Fruit fly (Drosophila melanogaster) whole organism: ENCODE results near the gene Ndae1.

Experiments used
- CG8478 ChIP-seq: fragments of >200 bp; optimal IDR thresholded peaks from 2 replicates; lab custom pipeline; 2018; ENCODE audit warnings: inconsistent platforms
- Dll ChIP-seq: fragments of >200 bp; optimal IDR thresholded peaks from 2 replicates; lab custom pipeline; 2017
- EcR ChIP-seq, 2 experiments: fragments of >200 bp; optimal IDR thresholded peaks; 2 replicates each; lab custom pipeline; 2017; ENCODE audit warnings: missing biosample characterization in 2 of 2, missing genetic modification characterization in 2 of 2, missing genetic modification reagents in 2 of 2
- pan ChIP-seq: fragments of >200 bp; optimal IDR thresholded peaks from 2 replicates; lab custom pipeline; 2017
- psq ChIP-seq: fragments of >200 bp; optimal IDR thresholded peaks from 2 replicates; lab custom pipeline; 2017
- usp ChIP-seq: fragments of >200 bp; optimal IDR thresholded peaks from 2 replicates; lab custom pipeline; 2017; ENCODE audit warnings: missing biosample characterization, missing genetic modification characterization, mixed read lengths

Gene Ndae1

DNA sequence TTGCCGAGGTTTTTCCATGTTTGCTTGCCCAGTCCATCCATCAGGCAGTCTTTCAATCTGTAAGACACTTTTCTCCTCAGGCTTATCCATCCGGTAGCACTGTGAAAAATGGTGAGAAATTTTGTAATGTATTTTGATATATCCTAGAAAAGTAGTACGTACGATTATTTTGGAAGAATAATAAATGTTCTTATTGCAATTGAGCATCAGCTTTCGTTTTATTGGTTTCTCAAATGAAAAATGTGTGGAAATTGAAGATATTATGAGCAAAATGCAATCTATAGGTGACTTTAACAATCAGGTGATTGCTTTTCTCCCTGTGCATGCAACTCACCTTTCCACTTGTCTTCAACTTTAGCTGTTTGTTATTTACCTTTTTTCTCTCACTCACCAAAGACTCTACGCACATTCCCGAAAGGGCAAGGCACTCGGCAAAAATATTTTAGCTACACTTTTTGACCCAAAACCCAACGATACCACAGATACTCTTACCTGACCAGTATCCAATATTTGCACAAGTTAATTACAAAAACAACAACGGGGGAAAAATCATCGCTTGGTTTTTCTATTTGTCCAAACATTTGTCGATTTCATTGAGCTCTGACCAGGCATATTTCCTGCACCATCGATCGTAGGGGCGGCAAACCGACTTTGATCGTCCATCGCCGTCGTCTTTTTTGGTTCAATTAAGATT lies 28.6 kb upstream of the Ndae1 start:
- no peak for TF ChIP-seq Dll (lab: Kevin White, UChicago)
- TF ChIP-seq psq, result no peak
- TF ChIP-seq pan (lab: Kevin White, UChicago), result no peak
- no peak for TF ChIP-seq CG8478 (lab: Kevin White, UChicago)
- no peak for TF ChIP-seq usp (GFP tag; lab: Kevin White, UChicago)
- TF ChIP-seq EcR (GFP tag; optimal IDR thresholded peaks at IDR 0.05; lab: Kevin White, UChicago), result no peak

DNA sequence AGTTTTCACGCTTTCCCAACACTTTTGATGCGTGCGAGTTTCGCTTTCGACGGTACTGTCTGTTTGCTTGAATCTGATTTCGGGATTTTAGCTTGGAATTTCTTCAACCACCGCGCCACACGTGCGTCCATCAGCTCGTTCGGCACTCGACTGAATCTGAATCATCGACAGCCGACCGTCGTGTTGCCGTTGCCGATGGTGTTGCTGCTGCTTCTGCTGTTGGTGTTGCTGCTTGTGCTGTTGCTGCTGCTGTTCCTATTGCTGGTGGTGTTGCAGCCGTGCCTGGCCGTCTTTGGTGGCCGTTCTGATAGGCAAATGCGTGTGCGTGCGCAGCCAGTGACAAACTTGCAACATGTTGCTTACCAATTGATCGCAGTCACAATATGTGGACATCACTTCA lies 27.9 kb upstream of the Ndae1 start, which contains the start of gene Wnt4:
Gene Wnt4 (minus strand): TSS at position 155 of the 400 bp plus-strand sequence.
- no peak for TF ChIP-seq psq
- TF ChIP-seq Dll (lab: Kevin White, UChicago), result no peak
- TF ChIP-seq EcR (GFP tag; optimal IDR thresholded peaks at IDR 0.05; lab: Kevin White, UChicago), result no peak

DNA sequence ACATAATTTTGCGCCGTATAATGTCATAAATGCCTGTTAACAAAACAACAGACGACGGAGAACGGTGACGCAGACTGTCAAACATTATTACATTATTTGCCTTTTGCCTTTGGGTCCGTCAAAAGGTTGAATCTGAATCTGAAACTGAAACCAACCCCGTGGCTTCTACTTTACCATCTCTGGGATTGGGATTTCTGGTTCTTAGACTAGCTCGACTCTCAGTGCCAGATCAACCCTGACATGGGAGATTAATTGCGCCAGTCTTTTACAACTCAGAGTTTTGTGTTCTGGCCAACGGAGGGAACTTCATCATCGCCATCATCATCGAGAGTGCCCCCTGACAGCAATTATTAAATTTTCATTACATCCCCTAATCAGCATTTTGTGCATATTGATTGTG lies 23.3 kb upstream of the Ndae1 start:
- TF ChIP-seq Dll (lab: Kevin White, UChicago) (no peak), CG8478 (lab: Kevin White, UChicago) (no peak), usp (GFP tag; lab: Kevin White, UChicago) (no peak), pan (lab: Kevin White, UChicago) (no peak), psq (no peak), EcR (GFP tag; optimal IDR thresholded peaks at IDR 0.05; lab: Kevin White, UChicago) (no peak)

DNA sequence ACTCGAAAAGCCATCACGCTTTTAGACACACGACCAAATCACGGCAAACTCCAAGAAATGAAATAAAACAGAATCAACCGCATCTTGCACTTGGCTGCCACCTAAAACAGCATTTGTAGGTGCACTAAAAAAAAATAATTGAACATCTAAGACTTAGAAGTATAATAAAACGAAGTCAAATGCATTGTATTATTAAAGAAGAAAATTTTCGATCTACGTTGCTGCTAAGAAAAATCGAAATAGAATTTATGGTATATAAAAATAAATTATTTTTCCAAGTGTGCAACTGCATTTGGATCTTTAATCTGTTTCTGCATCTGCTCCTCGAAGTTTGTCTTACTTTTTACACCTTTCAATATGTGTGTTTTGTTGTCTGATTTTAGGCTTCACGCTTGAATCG lies 21.1 kb upstream of the Ndae1 start:
- TF ChIP-seq psq (no peak), Dll (lab: Kevin White, UChicago) (no peak), EcR (GFP tag; optimal IDR thresholded peaks at IDR 0.05; lab: Kevin White, UChicago) (no peak), pan (lab: Kevin White, UChicago) (no peak), usp (GFP tag; lab: Kevin White, UChicago) (no peak)

DNA sequence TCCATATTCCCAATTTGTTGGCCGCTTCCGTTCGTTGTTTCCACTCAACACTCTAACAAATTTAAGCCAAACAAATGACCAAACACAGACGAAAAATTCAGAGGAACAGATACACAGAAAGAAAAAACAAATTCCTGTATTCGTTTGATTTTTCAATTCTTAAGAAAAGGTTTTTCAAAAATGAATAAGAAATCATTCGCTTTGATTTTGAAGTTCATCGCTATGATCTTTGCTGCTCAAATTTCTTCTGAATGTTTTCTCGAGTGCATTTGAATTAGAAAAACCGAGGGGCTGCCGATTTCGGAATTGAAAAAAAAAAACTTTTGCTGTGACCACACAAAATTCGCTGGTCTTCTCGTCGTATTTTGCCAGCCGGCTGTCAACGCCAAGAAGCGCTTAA lies 16.8 kb upstream of the Ndae1 start:
- TF ChIP-seq usp (GFP tag; lab: Kevin White, UChicago), result no peak
- no peak for TF ChIP-seq pan (lab: Kevin White, UChicago)
- TF ChIP-seq CG8478 (lab: Kevin White, UChicago), result no peak
- TF ChIP-seq Dll (lab: Kevin White, UChicago), result no peak
- no peak for TF ChIP-seq EcR (GFP tag; optimal IDR thresholded peaks at IDR 0.05; lab: Kevin White, UChicago)
- no peak for TF ChIP-seq psq

DNA sequence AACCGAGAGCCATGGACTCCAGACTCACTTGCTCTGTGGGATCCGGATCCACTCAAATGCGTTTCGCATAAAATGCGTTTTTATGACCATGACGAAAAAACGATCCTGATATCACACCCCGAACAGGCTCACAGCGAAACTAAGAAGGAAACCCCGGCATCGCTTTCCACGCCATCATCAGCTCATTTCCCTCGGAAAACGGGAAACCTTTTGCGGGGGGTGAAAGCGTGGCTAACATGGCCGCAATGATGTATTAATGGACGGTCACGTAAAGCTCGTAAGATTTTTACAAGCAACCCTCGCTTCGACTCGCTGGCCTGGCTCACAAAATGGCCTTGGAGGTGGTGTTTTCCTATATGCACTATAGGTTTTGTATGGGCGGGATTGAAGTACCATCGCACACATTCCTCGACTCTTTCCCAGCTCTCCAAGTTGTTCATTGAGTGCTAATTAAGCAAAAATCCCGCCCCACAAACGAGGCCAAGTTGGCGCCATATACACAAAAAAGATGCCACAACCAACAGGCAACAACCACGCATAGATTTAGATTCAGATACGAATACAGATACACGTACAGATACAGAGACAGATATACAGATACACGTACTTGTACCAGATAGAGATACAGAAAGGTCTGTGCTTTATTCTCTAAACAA lies 15.9 kb upstream of the Ndae1 start:
- TF ChIP-seq Dll (lab: Kevin White, UChicago), result no peak
- no peak for TF ChIP-seq CG8478 (lab: Kevin White, UChicago)
- TF ChIP-seq psq, result no peak
- TF ChIP-seq usp (GFP tag; lab: Kevin White, UChicago), result no peak
- TF ChIP-seq EcR (GFP tag; optimal IDR thresholded peaks at IDR 0.05; lab: Kevin White, UChicago), result no peak
- no peak for TF ChIP-seq pan (lab: Kevin White, UChicago)

DNA sequence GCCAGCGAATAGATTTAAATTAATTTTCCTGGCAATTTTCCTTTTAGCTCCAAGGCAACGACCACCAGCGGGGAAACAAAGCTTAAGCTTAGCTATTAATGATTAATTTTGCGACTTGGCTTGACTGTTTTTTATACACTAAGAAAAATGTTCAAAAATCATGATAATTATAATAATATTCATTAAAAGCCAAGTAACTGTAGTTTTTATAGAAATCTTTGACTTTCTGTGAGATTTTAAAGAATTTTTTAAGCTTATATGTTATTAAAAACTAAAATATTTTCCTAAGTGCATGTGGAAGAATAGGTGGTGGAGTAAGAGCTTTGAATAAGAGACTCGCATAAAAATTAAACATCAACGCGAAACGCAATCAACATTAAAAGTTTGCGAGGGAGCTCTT lies 15.3 kb upstream of the Ndae1 start:
- TF ChIP-seq psq (no peak), pan (lab: Kevin White, UChicago) (no peak)

DNA sequence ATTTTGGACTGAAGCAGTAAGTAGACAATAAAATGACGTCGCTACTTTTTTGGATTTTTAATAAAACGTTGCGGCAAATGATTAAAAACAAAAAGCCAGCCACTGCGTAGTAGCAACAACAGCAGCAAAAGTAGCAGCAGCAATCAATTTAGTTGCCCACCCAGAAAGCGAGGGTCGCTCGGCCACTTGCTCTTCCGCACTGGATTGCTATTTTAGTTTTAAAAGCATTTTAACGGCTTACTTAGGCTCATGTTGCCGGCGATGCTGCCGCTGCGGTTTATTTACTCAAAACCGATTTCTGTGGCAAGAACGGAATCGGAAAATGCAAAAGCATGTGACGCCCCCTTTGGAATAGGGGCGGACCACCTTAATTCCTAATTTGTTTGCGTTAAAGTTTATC lies 13.4 kb upstream of the Ndae1 start:
- TF ChIP-seq psq (no peak), EcR (GFP tag; optimal IDR thresholded peaks at IDR 0.05; lab: Kevin White, UChicago) (no peak), Dll (lab: Kevin White, UChicago) (no peak), CG8478 (lab: Kevin White, UChicago) (no peak), pan (lab: Kevin White, UChicago) (no peak), usp (GFP tag; lab: Kevin White, UChicago) (no peak)

DNA sequence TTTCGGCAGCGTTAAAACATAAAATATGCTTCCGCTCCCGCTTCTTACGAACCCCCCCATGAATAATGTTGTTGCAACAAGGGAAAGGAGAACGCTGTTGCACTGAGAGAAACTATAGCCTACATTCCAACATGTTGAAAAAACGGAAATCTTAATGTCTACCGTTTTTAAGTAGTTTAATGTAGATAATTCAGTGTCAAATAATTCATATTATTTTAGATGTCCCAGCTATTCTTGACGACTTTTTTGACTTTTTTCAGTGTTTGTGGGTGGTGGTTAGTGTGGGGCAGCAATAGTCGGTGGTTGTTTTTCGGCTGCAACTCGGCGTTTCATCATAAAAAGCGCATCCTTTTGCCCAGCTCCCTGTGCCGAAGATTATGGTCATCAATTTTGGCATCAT lies 12.8 kb upstream of the Ndae1 start:
- TF ChIP-seq psq (no peak), CG8478 (lab: Kevin White, UChicago) (no peak), EcR (GFP tag; optimal IDR thresholded peaks at IDR 0.05; lab: Kevin White, UChicago) (no peak), Dll (lab: Kevin White, UChicago) (no peak), usp (GFP tag; lab: Kevin White, UChicago) (no peak)

DNA sequence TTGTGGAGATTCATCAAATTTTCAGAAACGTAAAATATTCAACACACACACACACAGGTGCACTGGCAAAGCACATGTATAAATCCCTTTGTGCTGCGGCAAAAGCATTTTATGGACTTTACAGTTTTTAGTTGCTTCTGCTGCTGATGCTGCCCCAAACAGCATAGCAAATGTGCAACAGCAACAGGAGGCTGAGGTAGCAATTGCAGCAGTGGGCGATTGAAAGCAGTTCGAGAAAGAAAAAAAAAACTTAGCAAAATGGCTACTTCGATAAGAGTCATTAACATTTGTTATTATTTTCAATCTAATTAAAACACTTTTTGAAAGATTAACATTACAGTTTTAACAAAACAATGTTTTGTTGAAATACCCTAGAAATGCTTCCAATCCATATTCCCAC lies 11.1 kb upstream of the Ndae1 start:
- TF ChIP-seq EcR (GFP tag; optimal IDR thresholded peaks at IDR 0.05; lab: Kevin White, UChicago) (no peak), Dll (lab: Kevin White, UChicago) (no peak), psq (no peak), CG8478 (lab: Kevin White, UChicago) (no peak), usp (GFP tag; lab: Kevin White, UChicago) (no peak), pan (lab: Kevin White, UChicago) (no peak)

DNA sequence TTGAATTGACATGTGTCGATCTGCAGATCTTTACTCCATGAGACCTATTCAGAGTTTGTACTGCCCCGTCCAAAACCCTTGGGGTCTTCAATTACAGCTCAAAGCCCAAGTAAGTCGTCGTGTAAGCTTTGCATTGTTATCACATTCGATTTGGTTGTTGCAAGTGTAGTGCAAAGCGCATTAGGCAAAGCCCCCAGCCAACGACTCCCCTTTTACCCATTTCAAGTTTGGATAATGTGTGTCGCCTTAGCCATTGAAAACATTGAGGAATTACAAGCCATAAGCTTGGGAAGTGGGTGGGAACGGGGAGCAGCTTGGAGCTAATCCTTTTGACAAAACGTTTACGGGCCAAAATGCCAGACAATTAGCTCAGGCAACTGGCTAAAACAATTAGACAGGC lies 10.4 kb upstream of the Ndae1 start:
- TF ChIP-seq CG8478 (lab: Kevin White, UChicago) (no peak), EcR (GFP tag; optimal IDR thresholded peaks at IDR 0.05; lab: Kevin White, UChicago) (no peak), Dll (lab: Kevin White, UChicago) (no peak), usp (GFP tag; lab: Kevin White, UChicago) (no peak)

DNA sequence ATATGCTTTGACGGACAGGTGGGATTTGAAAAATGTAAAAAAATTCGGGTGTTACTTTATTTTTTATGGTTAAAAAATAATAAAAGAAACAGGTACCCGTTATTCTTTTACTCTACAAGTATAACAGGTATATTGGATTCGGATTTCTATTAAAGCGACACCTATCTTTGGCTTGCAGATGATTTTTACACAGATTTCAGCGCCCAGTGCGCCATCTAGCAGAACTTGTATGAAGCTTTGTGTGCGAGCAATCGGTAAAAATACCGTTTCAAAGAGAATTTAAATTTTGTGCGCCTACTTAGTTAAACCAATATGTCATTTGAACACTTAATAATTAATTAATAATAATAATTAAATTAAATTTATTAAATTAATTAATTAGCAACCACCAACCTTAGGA lies 9.0 kb upstream of the Ndae1 start:
- TF ChIP-seq pan (lab: Kevin White, UChicago) (no peak), CG8478 (lab: Kevin White, UChicago) (no peak), EcR (GFP tag; optimal IDR thresholded peaks at IDR 0.05; lab: Kevin White, UChicago) (no peak), psq (no peak), usp (GFP tag; lab: Kevin White, UChicago) (no peak), Dll (lab: Kevin White, UChicago) (no peak)
